Fruit fly (Drosophila melanogaster): ENCODE measurements around the gene Naa40.

Naa40 gene

dm6 chr3R:29716782-29717317 is 7.9 kb downstream of the Naa40 start, which contains the start of gene Obp99b (continued):
- no peak for TF ChIP-seq Gsc (GFP tag; IDR thresholded peaks at IDR 0.05)
- no peak for TF ChIP-seq hb (GFP tag; IDR thresholded peaks at IDR 0.05; ENCODE audit: partially characterized antibody)
- TF ChIP-seq h (optimal IDR thresholded peaks at IDR 0.05): peak; percentile 76
- no peak for TF ChIP-seq CG2889 (GFP tag; IDR thresholded peaks at IDR 0.05)
- TF ChIP-seq gem (tag; optimal IDR thresholded peaks at IDR 0.05): peak; percentile 56
- peak; percentile 66 for TF ChIP-seq CG9817 (tag; optimal IDR thresholded peaks at IDR 0.05)
- peak; percentile 82 for TF ChIP-seq ATbp (GFP tag; optimal IDR thresholded peaks at IDR 0.05)
- TF ChIP-seq toy (GFP tag; IDR thresholded peaks at IDR 0.05): no peak
- TF ChIP-seq CG12104 (GFP tag; optimal IDR thresholded peaks at IDR 0.05): peak; percentile 63
- peak; percentile 68; the same call in 2 of the 3 replicates for TF ChIP-seq CG6175 (GFP tag; IDR thresholded peaks at IDR 0.05)
- TF ChIP-seq cas (GFP tag; IDR thresholded peaks at IDR 0.05): 0 out of 2 replicates have a peak, but pooled peaks have one; percentile 20
- TF ChIP-seq Asciz (GFP tag; optimal IDR thresholded peaks at IDR 0.05): peak; percentile 84
- TF ChIP-seq CG17328 (GFP tag; IDR thresholded peaks at IDR 0.05): peak; percentile 86
- TF ChIP-seq tgo (GFP tag; IDR thresholded peaks at IDR 0.05): peak; percentile 68
- TF ChIP-seq CG31365 (tag; optimal IDR thresholded peaks at IDR 0.05): peak; percentile 63
- TF ChIP-seq CkIIα-i1 (GFP tag; IDR thresholded peaks at IDR 0.05): 0 out of 2 replicates have a peak, but pooled peaks have one; percentile 18
- TF ChIP-seq gcm2 (GFP tag; optimal IDR thresholded peaks at IDR 0.05): peak; percentile 35
- TF ChIP-seq Xbp1 (GFP tag; optimal IDR thresholded peaks at IDR 0.05): peak; percentile 88
- TF ChIP-seq Gug (GFP tag; IDR thresholded peaks at IDR 0.05): peak; percentile 53; the same call in 3 of the 4 replicates
- TF ChIP-seq CoRest (tag; optimal IDR thresholded peaks at IDR 0.05): peak; percentile 50
- no peak for TF ChIP-seq gro (GFP tag; optimal IDR thresholded peaks at IDR 0.05)
- peak; percentile 83 for TF ChIP-seq CG30431 (GFP tag; optimal IDR thresholded peaks at IDR 0.05)
- peak; percentile 82 for TF ChIP-seq CG17802 (tag; optimal IDR thresholded peaks at IDR 0.05)
- TF ChIP-seq CG15696 (tag; optimal IDR thresholded peaks at IDR 0.05): peak; percentile 67
- 0 out of 2 replicates have a peak, but pooled peaks have one; percentile 28 for TF ChIP-seq crol (GFP tag; IDR thresholded peaks at IDR 0.05)
- peak; percentile 45 for TF ChIP-seq CG12769 (tag; optimal IDR thresholded peaks at IDR 0.05)
- TF ChIP-seq CG11696 (GFP tag; IDR thresholded peaks at IDR 0.05): peak; percentile 61
- TF ChIP-seq Awh (GFP tag; IDR thresholded peaks at IDR 0.05): peak; percentile 90
- peak; percentile 46 for TF ChIP-seq Myb (GFP tag; optimal IDR thresholded peaks at IDR 0.05)
- TF ChIP-seq Usf (GFP tag; optimal IDR thresholded peaks at IDR 0.05): peak; percentile 23
- peak; percentile 45; the same call in 1 of the 2 replicates for TF ChIP-seq ro (GFP tag; IDR thresholded peaks at IDR 0.05)
- TF ChIP-seq CG6854 (GFP tag; optimal IDR thresholded peaks at IDR 0.05): peak; percentile 67
- peak; percentile 80 for TF ChIP-seq ewg (GFP tag; optimal IDR thresholded peaks at IDR 0.05)
- peak; percentile 62 for TF ChIP-seq Elba2 (GFP tag; optimal IDR thresholded peaks at IDR 0.05)
- no peak for TF ChIP-seq sug (tag; optimal IDR thresholded peaks at IDR 0.05)
- no peak for TF ChIP-seq CG6683 (GFP tag; optimal IDR thresholded peaks at IDR 0.05)
- peak; percentile 52 for TF ChIP-seq YL-1 (GFP tag; optimal IDR thresholded peaks at IDR 0.05)
- TF ChIP-seq sd (tag; optimal IDR thresholded peaks at IDR 0.05): peak; percentile 25
- no peak for TF ChIP-seq Tbp (GFP tag; optimal IDR thresholded peaks at IDR 0.05)
- TF ChIP-seq CG13287 (GFP tag; IDR thresholded peaks at IDR 0.05; ENCODE audit: partially characterized antibody): no peak
- TF ChIP-seq C15 (GFP tag; IDR thresholded peaks at IDR 0.05): 0 out of 3 replicates have a peak, but pooled peaks have one; percentile 35
- no peak for TF ChIP-seq hbn (GFP tag; IDR thresholded peaks at IDR 0.05; ENCODE audit: partially characterized antibody)
- TF ChIP-seq croc (GFP tag; conservative IDR thresholded peaks at IDR 0.05): peak; percentile 48; the same call in 2 of the 3 replicates
- TF ChIP-seq nom (GFP tag; optimal IDR thresholded peaks at IDR 0.05): peak; percentile 75
- TF ChIP-seq E2f2 (GFP tag; IDR thresholded peaks at IDR 0.05): peak; percentile 40; the same call in 1 of the 2 replicates
- no peak for TF ChIP-seq CG7963 (GFP tag; IDR thresholded peaks at IDR 0.05; ENCODE audit: partially characterized antibody)
- TF ChIP-seq Lhr (GFP tag; optimal IDR thresholded peaks at IDR 0.05): peak; percentile 75
- peak; percentile 74 for TF ChIP-seq CG7839 (tag; optimal IDR thresholded peaks at IDR 0.05)
- peak; percentile 74 for TF ChIP-seq CG9932 (GFP tag; IDR thresholded peaks at IDR 0.05)
- peak; percentile 42 for TF ChIP-seq pnt (GFP tag; optimal IDR thresholded peaks at IDR 0.05)
